Fruit fly (Drosophila melanogaster): ENCODE results near the gene per.

The per gene

DNA sequence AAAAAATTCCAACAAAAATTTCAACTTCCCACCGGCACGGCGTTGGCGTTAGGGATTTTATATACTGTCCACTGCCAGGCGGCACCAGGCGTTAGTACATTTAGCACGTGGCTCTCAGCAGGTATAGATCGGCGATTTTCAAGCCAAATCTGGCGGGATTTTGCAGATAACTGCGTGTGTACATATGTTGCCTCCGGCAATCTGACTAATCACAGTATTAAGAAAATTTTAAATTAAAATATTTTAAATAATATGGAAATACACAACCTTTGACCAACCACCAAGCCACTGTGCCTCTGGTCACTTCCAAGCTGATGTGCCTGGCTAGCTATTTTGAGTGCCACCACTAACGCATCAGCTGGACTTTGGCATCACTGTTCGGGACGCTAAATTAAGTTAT is 46.7 kb downstream of the per start, which contains the start of the genes ttm50 and CG2712 (continued):
- TF ChIP-seq Bgb (GFP tag; IDR thresholded peaks at IDR 0.05; ENCODE audit: partially characterized antibody): no peak
- TF ChIP-seq pb (GFP tag; optimal IDR thresholded peaks at IDR 0.05): no peak
- 0 out of 2 replicates have a peak, but pooled peaks have one; percentile 27 for TF ChIP-seq Doc2 (GFP tag; IDR thresholded peaks at IDR 0.05)
- no peak for TF ChIP-seq CG7987 (GFP tag; optimal IDR thresholded peaks at IDR 0.05)
- TF ChIP-seq Drgx (GFP tag; IDR thresholded peaks at IDR 0.05): no peak
- TF ChIP-seq CG17328 (GFP tag; IDR thresholded peaks at IDR 0.05): no peak
- no peak for TF ChIP-seq Hsf (GFP tag; optimal IDR thresholded peaks at IDR 0.05)
- TF ChIP-seq D19B (GFP tag; optimal IDR thresholded peaks at IDR 0.05): no peak
- TF ChIP-seq her (GFP tag; optimal IDR thresholded peaks at IDR 0.05): no peak
- TF ChIP-seq CG13775 (GFP tag; optimal IDR thresholded peaks at IDR 0.05): peak; percentile 73
- TF ChIP-seq BEAF-32 (GFP tag; optimal IDR thresholded peaks at IDR 0.05): peak; percentile 52
- peak; percentile 12 for TF ChIP-seq mirr (GFP tag; optimal IDR thresholded peaks at IDR 0.05)
- TF ChIP-seq emc (GFP tag; optimal IDR thresholded peaks at IDR 0.05): no peak
- no peak for TF ChIP-seq CG12219 (GFP tag; optimal IDR thresholded peaks at IDR 0.05)
- TF ChIP-seq zen2 (GFP tag; IDR thresholded peaks at IDR 0.05; ENCODE audit: partially characterized antibody): no peak
- TF ChIP-seq bsh (GFP tag; optimal IDR thresholded peaks at IDR 0.05): peak in 1 of 2 experiments; percentile 39
- TF ChIP-seq CG17829 (tag; optimal IDR thresholded peaks at IDR 0.05): peak; percentile 61
- peak; percentile 57 to 93 for TF ChIP-seq crp (GFP tag; optimal IDR thresholded peaks at IDR 0.05)
- no peak for TF ChIP-seq kni (GFP tag; optimal IDR thresholded peaks at IDR 0.05)
- TF ChIP-seq Meics (GFP tag; optimal IDR thresholded peaks at IDR 0.05): peak; percentile 68
- no peak for TF ChIP-seq HLH4C (GFP tag; IDR thresholded peaks at IDR 0.05; ENCODE audit: partially characterized antibody)
- TF ChIP-seq CG14667 (GFP tag; IDR thresholded peaks at IDR 0.05): peak; percentile 46
- peak; percentile 42; the same call in 1 of the 2 replicates for TF ChIP-seq Scr (GFP tag; IDR thresholded peaks at IDR 0.05; ENCODE audit: partially characterized antibody)
- TF ChIP-seq CG12299 (tag; optimal IDR thresholded peaks at IDR 0.05): peak; percentile 7
- no peak for TF ChIP-seq NC2α (GFP tag; optimal IDR thresholded peaks at IDR 0.05)
- TF ChIP-seq trh (GFP tag; optimal IDR thresholded peaks at IDR 0.05): peak; percentile 21
- no peak for TF ChIP-seq gem (tag; optimal IDR thresholded peaks at IDR 0.05)
- peak; percentile 37 for TF ChIP-seq HLH54F (GFP tag; optimal IDR thresholded peaks at IDR 0.05)
- TF ChIP-seq CG11247 (GFP tag; IDR thresholded peaks at IDR 0.05): peak; percentile 23; the same call in 1 of the 2 replicates
- no peak for TF ChIP-seq hbn (GFP tag; IDR thresholded peaks at IDR 0.05; ENCODE audit: partially characterized antibody)
- peak; percentile 58; the same call in 1 of the 2 replicates for TF ChIP-seq sob (GFP tag; IDR thresholded peaks at IDR 0.05)
- TF ChIP-seq Side (GFP tag; optimal IDR thresholded peaks at IDR 0.05): no peak
- no peak for TF ChIP-seq pho (GFP tag; optimal IDR thresholded peaks at IDR 0.05)
- TF ChIP-seq ssp (GFP tag; IDR thresholded peaks at IDR 0.05): peak; percentile 57; the same call in 1 of the 2 replicates
- peak; percentile 55 for TF ChIP-seq CG2116 (GFP tag; optimal IDR thresholded peaks at IDR 0.05)
- no peak for TF ChIP-seq h (optimal IDR thresholded peaks at IDR 0.05)
- no peak for TF ChIP-seq vnd (GFP tag; IDR thresholded peaks at IDR 0.05; ENCODE audit: partially characterized antibody)
- TF ChIP-seq fu2 (GFP tag; optimal IDR thresholded peaks at IDR 0.05): no peak
- TF ChIP-seq dm (GFP tag; optimal IDR thresholded peaks at IDR 0.05): peak; percentile 79
- TF ChIP-seq CG6254 (GFP tag; optimal IDR thresholded peaks at IDR 0.05): no peak
- peak; percentile 51; the same call in 1 of the 2 replicates for TF ChIP-seq Oaz (GFP tag; IDR thresholded peaks at IDR 0.05)
- peak; percentile 10 for TF ChIP-seq Ets97D (GFP tag; optimal IDR thresholded peaks at IDR 0.05)
- peak; percentile 55 for TF ChIP-seq CG3995 (GFP tag; optimal IDR thresholded peaks at IDR 0.05)
- TF ChIP-seq chn (GFP tag; optimal IDR thresholded peaks at IDR 0.05): peak; percentile 25
- no peak for TF ChIP-seq Gsc (GFP tag; IDR thresholded peaks at IDR 0.05)
- TF ChIP-seq zfh2 (GFP tag; optimal IDR thresholded peaks at IDR 0.05): peak; percentile 33
- TF ChIP-seq Bteb2 (GFP tag; optimal IDR thresholded peaks at IDR 0.05): no peak
- peak; percentile 81 for TF ChIP-seq CG14710 (tag; optimal IDR thresholded peaks at IDR 0.05)
- TF ChIP-seq unc-4 (GFP tag; IDR thresholded peaks at IDR 0.05; ENCODE audit: partially characterized antibody): no peak
- no peak for TF ChIP-seq CTCF (GFP tag; optimal IDR thresholded peaks at IDR 0.05)
- TF ChIP-seq schlank (tag; optimal IDR thresholded peaks at IDR 0.05): no peak

Data from whole organism, embryonic.